Worm (Caenorhabditis elegans) whole organism, L4/young adult: ENCODE measurements around the gene wdr-48.

Experiments used
- W03F9.2 ChIP-seq: fragments of 150-350 bp; optimal IDR thresholded peaks from 2 replicates; lab custom pipeline; 2014; ENCODE audit warnings: missing biosample characterization, missing genetic modification characterization
- dao-5 ChIP-seq: sonication (generic microtip); optimal IDR thresholded peaks from 2 replicates; lab custom pipeline; 2016; ENCODE audit warnings: missing genotype, missing genetic modification characterization, moderate library complexity, missing compliant biosample characterization
- him-1 ChIP-seq: sonication (generic microtip); optimal IDR thresholded peaks from 2 replicates; lab custom pipeline; 2016; ENCODE audit warnings: missing genotype, missing genetic modification reagents, missing genetic modification characterization, missing compliant biosample characterization

ce11 chrIII:4530968-4531367 lies 47.7 kb upstream of the wdr-48 start:
- TF ChIP-seq dao-5 (tag; lab: Kevin White, UChicago) (no peak), W03F9.2 (tag; lab: Kevin White, UChicago) (no peak), him-1 (tag; lab: Kevin White, UChicago) (no peak)
